Fruit fly (Drosophila melanogaster) whole organism, wandering third instar larva: Measurements from ENCODE around the gene ifc.

Experiments used
- CrebA ChIP-seq: fragments of 200-800 bp; sonication (Bioruptor generic); optimal IDR thresholded peaks from 2 replicates; lab custom pipeline; 2016; ENCODE audit warnings: missing biosample characterization, mild to moderate bottlenecking, missing genetic modification characterization, borderline replicate concordance
- Vsx2 ChIP-seq: fragments of 200-300, 225-300 bp; sonication (Bioruptor generic); optimal IDR thresholded peaks from 2 replicates; lab custom pipeline; 2018; ENCODE audit warnings: missing biosample characterization, missing genetic modification characterization; ENCODE audit not compliant: partially characterized antibody
- psq ChIP-seq: fragments of 200-800 bp; sonication (Bioruptor generic); optimal IDR thresholded peaks from 3 replicates; lab custom pipeline; 2017; ENCODE audit warnings: missing biosample characterization, mild to moderate bottlenecking, missing genetic modification characterization, moderate library complexity

dm6 chr2L:5981433-5982333 lies 4.5 kb upstream of the ifc start, which contains the start of gene eIF4A:
- TF ChIP-seq CrebA (GFP tag; lab: Kevin White, UChicago) (no peak), psq (no peak), Vsx2 (GFP tag; lab: Kevin White, UChicago) (no peak)
